Worm (Caenorhabditis elegans): Measurements from ENCODE around the gene srd-59.

Gene srd-59

ce11 chrII:7157415-7157814 lies 48.1 kb upstream of the srd-59 start (continued):
- TF ChIP-seq bed-1 (GFP tag; IDR thresholded peaks at IDR 0.05): no peak
- no peak for TF ChIP-seq snpc-4 (GFP tag; optimal IDR thresholded peaks at IDR 0.05)
- TF ChIP-seq snpc-4 (tag; optimal IDR thresholded peaks at IDR 0.05): no peak
- TF ChIP-seq unc-130 (GFP tag; optimal IDR thresholded peaks at IDR 0.05): no peak

ce11 chrII:7161512-7161911 lies 44.0 kb upstream of the srd-59 start, which contains the start of gene C27H5.12:
Gene C27H5.12, minus strand, starts transcription at chrII:7161612.
- TF ChIP-seq snpc-3.4 (tag; optimal IDR thresholded peaks at IDR 0.05) (no peak), unc-62 (GFP tag; optimal IDR thresholded peaks at IDR 0.05) (no peak), B0261.1 (tag; optimal IDR thresholded peaks at IDR 0.05) (no peak), hmg-20 (GFP tag; IDR thresholded peaks at IDR 0.05) (no peak), ztf-25 (GFP tag; IDR thresholded peaks at IDR 0.05) (no peak), F49E8.2 (tag; optimal IDR thresholded peaks at IDR 0.05; ENCODE audit: insufficient read depth) (no peak), F22D6.2 (tag; optimal IDR thresholded peaks at IDR 0.05) (no peak), lsl-1 (GFP tag; optimal IDR thresholded peaks at IDR 0.05) (no peak), snpc-1.1 (tag; optimal IDR thresholded peaks at IDR 0.05; ENCODE audit: insufficient read depth) (no peak), mes-4 (tag; optimal IDR thresholded peaks at IDR 0.05) (no peak), sptf-2 (GFP tag; optimal IDR thresholded peaks at IDR 0.05) (no peak), ceh-40 (GFP tag; IDR thresholded peaks at IDR 0.05) (no peak), hlh-12 (tag; optimal IDR thresholded peaks at IDR 0.05) (no peak)

DNA sequence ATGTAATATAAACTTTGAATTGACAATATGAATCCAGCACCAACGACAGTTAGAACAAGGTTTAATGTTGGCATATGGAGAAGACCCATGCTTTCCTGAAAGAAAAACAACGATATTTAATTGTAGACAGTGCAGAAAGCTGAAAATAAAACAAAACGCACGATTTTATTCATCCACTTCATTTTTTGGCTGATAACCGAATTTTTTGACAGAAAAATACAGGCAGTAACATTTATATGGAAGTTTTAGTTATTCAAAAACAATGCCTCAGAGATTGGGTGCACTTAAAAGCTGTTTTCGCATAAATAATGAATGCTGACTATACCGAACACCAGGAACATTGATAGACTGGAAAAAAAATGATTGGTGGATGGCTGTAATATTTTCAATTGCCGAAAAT lies 39.7 kb upstream of the srd-59 start, which contains the start of gene mfsd-13.2:
Gene mfsd-13.2, minus strand, starts transcription at position 101 of the 400 bp plus-strand sequence.
- no peak for TF ChIP-seq nfya-2 (GFP tag; IDR thresholded peaks at IDR 0.05)
- TF ChIP-seq ztf-25 (GFP tag; IDR thresholded peaks at IDR 0.05): no peak
- TF ChIP-seq Y53G8AR.9 (GFP tag; conservative IDR thresholded peaks at IDR 0.05): no peak
- TF ChIP-seq Y56A3A.18 (GFP tag; IDR thresholded peaks at IDR 0.05): no peak
- TF ChIP-seq mes-4 (tag; optimal IDR thresholded peaks at IDR 0.05): no peak
- TF ChIP-seq efl-1 (GFP tag; optimal IDR thresholded peaks at IDR 0.05): no peak
- TF ChIP-seq egl-18 (GFP tag; IDR thresholded peaks at IDR 0.05): no peak
- TF ChIP-seq K12H6.12 (tag; optimal IDR thresholded peaks at IDR 0.05): no peak
- no peak for TF ChIP-seq bed-2 (GFP tag; IDR thresholded peaks at IDR 0.05)
- no peak for TF ChIP-seq zim-3 (tag; optimal IDR thresholded peaks at IDR 0.05)
- no peak for TF ChIP-seq dpl-1 (GFP tag; optimal IDR thresholded peaks at IDR 0.05)
- no peak for TF ChIP-seq nhr-90 (tag; optimal IDR thresholded peaks at IDR 0.05)
- no peak for TF ChIP-seq snpc-1.1 (tag; optimal IDR thresholded peaks at IDR 0.05; ENCODE audit: insufficient read depth)
- TF ChIP-seq unc-62 (GFP tag; optimal IDR thresholded peaks at IDR 0.05): no peak
- TF ChIP-seq ceh-27 (GFP tag; optimal IDR thresholded peaks at IDR 0.05): no peak
- TF ChIP-seq attf-6 (GFP tag; IDR thresholded peaks at IDR 0.05): no peak
- TF ChIP-seq ztf-18 (tag; optimal IDR thresholded peaks at IDR 0.05): no peak
- no peak for TF ChIP-seq tbp1 (GFP tag; optimal IDR thresholded peaks at IDR 0.05)
- TF ChIP-seq nhr-80 (tag; optimal IDR thresholded peaks at IDR 0.05): no peak
- no peak for TF ChIP-seq F55B11.4 (tag; optimal IDR thresholded peaks at IDR 0.05; ENCODE audit: borderline replicate concordance, insufficient read depth)

- TF ChIP-seq ceh-91 (GFP tag; IDR thresholded peaks at IDR 0.05) (no peak), B0336.3 (GFP tag; IDR thresholded peaks at IDR 0.05) (no peak), let-607 (tag; optimal IDR thresholded peaks at IDR 0.05) (peak in 1 of 2 experiments; percentile 3), hmg-1.2 (GFP tag; IDR thresholded peaks at IDR 0.05) (no peak), nhr-80 (tag; optimal IDR thresholded peaks at IDR 0.05) (peak; percentile 76)
Observed at ce11 chrII:7166768-7167167, 38.7 kb upstream of the srd-59 start.
